Fruit fly (Drosophila melanogaster): ENCODE results near the gene CG5953.

The CG5953 gene

dm6 chr2L:16538134-16538533 is 5.5 kb upstream of the CG5953 start:
- no peak for TF ChIP-seq CTCF (optimal IDR thresholded peaks at IDR 0.05)

DNA sequence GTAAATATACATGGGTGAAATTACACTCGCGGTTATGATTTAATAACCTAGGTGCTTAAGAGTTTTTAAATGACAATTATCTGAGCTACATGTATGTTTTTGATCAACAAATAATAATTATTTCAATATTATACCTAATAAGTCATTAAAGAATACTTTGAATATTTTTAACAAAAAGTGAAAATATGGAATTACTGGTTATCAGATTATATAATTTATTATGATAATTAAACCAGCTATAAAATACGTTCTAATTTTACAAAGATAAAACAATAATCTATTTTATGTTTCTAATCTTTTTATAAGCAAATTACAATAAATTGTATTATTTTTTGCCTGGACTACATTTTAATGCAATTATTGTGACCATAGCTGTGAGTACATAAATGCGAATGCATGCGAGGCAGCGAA is 4.4 kb upstream of the CG5953 start:
- no peak for TF ChIP-seq CTCF (optimal IDR thresholded peaks at IDR 0.05)
- no peak for TF ChIP-seq CG8478 (optimal IDR thresholded peaks at IDR 0.05)

DNA sequence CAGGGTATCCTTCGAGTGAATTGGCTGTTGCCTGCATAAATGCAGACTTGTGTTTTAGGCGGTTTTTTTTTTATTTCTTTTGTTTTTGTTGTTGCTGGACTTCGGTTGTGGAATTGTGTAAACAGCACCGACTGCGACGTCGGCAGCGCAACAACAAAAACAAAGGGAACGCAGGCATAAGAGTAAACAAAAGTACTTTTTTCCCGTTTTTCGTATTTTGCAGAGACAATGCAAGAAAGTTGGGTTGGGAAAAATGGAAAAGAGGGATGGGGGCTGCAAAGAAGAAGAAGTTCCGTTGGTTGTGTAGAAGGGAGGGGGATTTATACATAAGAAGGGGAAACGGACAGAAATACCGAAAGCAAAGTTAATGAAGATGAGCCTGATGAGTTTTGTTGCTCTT is 3.8 kb upstream of the CG5953 start:
- no peak for TF ChIP-seq CG8478 (optimal IDR thresholded peaks at IDR 0.05)
- no peak for TF ChIP-seq CTCF (optimal IDR thresholded peaks at IDR 0.05)

DNA sequence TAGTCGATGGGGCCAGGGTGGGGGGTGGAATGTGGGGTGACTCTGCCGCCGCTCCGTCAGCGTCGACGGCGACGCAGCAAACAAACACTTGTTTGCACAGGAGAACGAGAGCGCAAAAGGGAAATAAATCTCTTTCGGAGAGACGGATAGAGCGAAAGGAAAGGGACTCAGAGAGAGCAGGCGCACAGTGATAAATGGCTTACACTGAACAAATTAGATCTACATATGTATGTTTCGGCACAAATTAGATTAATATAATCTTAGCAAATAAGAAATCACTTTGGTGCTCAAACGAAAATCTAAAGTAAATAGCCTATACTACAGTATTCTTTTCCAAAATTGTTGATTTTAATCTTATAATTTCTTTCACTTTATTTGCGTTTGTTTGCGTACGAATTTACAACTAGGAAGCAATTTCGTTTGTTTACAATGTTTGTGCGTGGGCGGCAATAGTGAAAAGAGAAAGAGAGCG is 3.0 kb upstream of the CG5953 start:
- TF ChIP-seq CTCF (optimal IDR thresholded peaks at IDR 0.05), result no peak
- no peak for TF ChIP-seq CG8478 (optimal IDR thresholded peaks at IDR 0.05)

DNA sequence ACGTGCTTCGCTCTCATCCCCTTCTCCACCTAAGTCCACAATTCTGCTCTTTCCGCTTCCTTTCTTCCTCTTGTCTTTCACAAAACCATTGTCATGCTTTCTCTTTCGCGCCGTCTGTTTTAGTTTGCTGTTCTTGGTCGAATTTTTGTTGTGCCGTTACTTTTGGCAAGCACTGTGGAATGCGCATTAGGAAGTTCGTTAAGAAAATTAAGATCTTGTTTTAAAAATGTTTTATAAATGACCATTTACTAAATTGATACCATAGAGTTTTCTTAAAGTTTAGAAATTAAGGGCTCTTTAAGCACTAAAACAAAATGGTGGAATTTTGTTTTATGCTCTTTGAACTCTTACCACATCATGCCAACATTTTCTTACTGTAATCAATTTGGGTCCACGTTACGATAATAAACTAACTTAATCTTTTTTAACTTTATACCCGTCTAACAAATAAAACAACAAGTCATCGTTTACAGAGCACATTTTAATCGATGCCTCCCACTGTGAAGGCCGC is 2.4 kb upstream of the CG5953 start:
- TF ChIP-seq CG8478 (optimal IDR thresholded peaks at IDR 0.05) (no peak), CTCF (optimal IDR thresholded peaks at IDR 0.05) (no peak)

DNA sequence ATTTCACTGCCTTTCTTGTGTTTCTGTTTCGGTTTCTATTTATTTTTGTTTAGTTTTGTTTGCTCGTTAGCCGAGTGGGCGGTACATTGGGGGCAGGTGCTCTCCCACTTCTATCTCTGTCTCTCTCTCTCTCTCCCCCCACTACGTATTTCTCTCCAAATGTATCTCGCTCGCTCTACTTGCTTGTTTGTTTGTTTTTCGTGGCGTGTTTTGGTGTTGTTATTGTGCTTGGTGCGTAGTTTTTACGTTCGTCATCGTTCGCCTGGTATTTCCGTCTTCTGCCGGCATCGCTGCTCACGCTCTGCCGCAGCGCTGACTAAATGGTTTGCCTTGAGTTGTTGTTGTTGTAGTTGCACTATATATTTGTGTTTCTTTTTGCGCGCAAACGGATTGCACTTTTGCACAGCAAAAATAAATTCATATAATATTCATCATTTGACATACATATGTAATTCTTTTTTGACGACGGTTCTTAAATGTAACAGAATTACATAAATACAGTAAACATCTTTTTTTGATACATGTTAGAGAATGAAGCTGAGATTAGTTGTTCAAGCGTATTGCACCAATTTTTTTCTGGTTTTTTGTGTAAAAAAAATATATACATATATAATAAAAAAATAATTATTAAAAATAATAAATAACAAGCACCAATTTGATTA is 1.6 kb upstream of the CG5953 start:
- TF ChIP-seq CTCF (optimal IDR thresholded peaks at IDR 0.05) (no peak), CG8478 (optimal IDR thresholded peaks at IDR 0.05) (no peak)

DNA sequence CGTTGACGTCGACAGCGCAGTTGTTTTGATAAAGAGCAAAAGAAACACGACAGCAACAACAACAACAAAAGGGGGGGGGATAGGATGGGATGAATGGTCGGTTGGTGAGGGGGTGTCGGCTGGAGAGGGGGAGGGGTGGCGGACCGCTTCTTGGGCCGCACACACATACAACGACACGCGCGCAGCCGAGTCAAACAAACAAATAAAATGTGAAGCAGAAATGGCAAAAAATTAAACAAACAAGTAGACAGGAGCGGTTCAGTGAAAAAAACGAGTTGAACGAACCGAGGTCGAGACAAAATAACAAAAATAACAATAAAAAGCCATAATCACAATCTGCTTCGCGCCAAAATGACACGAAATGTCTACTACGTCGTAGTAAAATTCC is 703 bp upstream of the CG5953 start:
- no peak for TF ChIP-seq CTCF (optimal IDR thresholded peaks at IDR 0.05)
- TF ChIP-seq CG8478 (optimal IDR thresholded peaks at IDR 0.05), result no peak

DNA sequence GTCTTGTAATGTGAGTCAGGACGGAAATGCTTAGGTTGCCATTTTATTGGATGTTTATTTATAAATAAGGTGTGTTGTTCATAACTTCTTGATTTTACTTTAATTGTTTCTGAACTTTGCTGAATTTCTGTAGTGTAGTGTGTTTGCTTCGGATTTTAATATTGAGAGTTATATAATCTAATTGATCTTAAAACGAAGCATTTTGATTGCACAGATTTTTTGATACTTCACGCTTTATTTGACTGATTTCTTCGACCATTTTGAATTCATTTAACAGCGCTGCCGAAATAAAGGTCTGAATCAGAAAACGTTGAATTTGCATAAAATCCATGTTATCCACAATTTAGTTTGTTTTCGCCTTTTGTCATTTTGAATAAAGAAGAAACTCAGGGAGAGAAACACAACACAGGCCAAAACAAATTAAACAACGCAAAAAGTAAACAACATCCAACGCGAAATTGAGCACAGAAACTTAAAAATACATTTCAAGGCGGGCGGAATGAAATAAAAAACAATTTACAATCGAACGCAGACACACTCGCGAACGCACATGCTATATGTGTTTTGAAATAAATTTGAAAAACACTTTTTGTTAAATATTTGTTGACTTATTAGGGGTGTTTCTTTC is 1.1 kb downstream of the CG5953 start:
- no peak for TF ChIP-seq CTCF (optimal IDR thresholded peaks at IDR 0.05)
- no peak for TF ChIP-seq CG8478 (optimal IDR thresholded peaks at IDR 0.05)

DNA sequence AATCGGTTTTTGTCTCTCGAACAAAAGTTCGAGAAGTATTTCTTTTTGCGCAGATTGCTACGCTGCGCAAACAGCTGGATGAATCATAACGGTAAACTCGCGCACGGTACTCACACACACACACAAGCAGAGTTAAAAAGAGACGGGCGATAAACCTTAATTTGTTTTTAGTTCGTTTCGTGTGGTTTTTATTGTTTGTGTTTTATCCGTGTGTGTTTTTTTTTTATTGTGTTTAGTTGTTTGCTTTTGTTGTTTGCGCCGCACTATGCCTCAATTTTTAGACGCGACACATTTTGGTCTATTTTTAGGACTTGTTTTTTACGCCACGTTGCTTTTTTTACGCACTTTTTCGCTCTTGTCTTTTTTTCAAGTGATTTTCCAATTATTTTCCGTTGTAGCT is 1.9 kb downstream of the CG5953 start:
- no peak for TF ChIP-seq CG8478 (optimal IDR thresholded peaks at IDR 0.05)
- no peak for TF ChIP-seq CTCF (optimal IDR thresholded peaks at IDR 0.05)

DNA sequence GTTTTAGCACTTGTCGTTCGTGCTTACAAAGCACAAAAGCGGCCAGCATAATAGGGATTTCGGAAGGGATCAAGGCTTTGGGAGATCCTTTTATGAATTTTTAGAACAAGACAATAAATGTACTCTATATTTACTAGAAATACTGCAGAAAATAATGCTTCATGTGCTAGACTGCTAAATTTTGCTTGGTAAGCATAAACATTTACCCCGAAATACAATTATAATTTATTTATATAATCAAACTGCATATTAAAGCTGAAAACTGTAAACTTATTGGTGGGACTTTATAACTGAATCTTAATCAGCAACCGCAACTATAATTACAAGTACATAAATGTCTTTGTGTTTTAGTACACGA is 2.3 kb downstream of the CG5953 start:
- TF ChIP-seq CTCF (optimal IDR thresholded peaks at IDR 0.05), result no peak
- no peak for TF ChIP-seq CG8478 (optimal IDR thresholded peaks at IDR 0.05)

- no peak for TF ChIP-seq CTCF (optimal IDR thresholded peaks at IDR 0.05)
- TF ChIP-seq CG8478 (optimal IDR thresholded peaks at IDR 0.05), result no peak
Measured at dm6 chr2L:16529485-16530413, 2.9 kb downstream of the CG5953 start.

dm6 chr2L:16528493-16528892 is 4.2 kb downstream of the CG5953 start:
- TF ChIP-seq CG8478 (optimal IDR thresholded peaks at IDR 0.05), result no peak
- no peak for TF ChIP-seq CTCF (optimal IDR thresholded peaks at IDR 0.05)

DNA sequence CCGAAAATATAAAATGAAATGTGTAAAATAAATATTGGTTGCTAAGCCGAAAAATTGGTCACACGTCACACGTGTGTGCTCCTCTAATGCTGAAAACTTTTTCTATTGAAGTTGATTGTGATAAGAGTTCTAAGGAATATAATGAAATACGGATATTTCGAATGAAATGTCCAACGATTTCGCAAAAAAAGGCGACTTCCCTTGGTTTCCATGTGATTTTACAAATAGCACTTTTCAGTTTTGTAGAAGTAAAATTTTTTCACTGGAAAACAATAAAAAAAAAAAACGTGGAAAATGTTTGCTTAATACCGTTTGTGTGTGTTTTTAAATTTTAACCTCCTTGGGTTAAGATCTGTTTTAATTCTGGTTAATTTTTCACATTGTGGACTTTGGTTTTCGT is 6.1 kb downstream of the CG5953 start:
- no peak for TF ChIP-seq CG8478 (optimal IDR thresholded peaks at IDR 0.05)
- no peak for TF ChIP-seq CTCF (optimal IDR thresholded peaks at IDR 0.05)

- no peak for TF ChIP-seq CTCF (optimal IDR thresholded peaks at IDR 0.05)
- no peak for TF ChIP-seq CG8478 (optimal IDR thresholded peaks at IDR 0.05)
Measured at dm6 chr2L:16526015-16526518, 6.6 kb downstream of the CG5953 start.

- TF ChIP-seq CG8478 (optimal IDR thresholded peaks at IDR 0.05), result no peak
- TF ChIP-seq CTCF (optimal IDR thresholded peaks at IDR 0.05), result no peak
Measured at dm6 chr2L:16525114-16525513, 7.6 kb downstream of the CG5953 start.

Data from S2 (cell line).